Worm (Caenorhabditis elegans): ENCODE measurements around the gene mdmh-35.

DNA sequence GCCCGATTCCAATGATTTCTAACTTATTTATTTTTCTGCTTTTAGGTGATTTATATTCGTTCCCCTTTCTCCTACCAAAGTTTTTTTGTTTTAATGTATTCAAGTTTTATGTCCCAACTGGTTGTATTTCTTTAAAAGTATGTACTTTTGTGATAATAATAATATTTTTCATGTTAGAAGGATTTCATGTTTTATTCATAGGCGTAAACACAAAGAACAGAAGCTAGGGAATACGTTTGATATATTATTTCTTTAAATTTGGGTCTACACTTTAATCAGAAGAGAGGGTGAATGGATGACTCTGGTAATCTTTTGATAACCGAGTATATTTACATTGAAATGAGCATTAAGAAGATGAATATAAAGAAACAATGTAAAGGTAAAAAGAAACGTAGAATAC, 10.6 kb upstream of the mdmh-35 start:
- TF ChIP-seq sma-3 (GFP tag; optimal IDR thresholded peaks at IDR 0.05) (no peak), nhr-11 (tag; optimal IDR thresholded peaks at IDR 0.05) (no peak), ztf-11 (tag; optimal IDR thresholded peaks at IDR 0.05) (no peak), nhr-25 (tag; optimal IDR thresholded peaks at IDR 0.05) (peak; percentile 40), nhr-77 (tag; optimal IDR thresholded peaks at IDR 0.05) (no peak), blmp-1 (tag; optimal IDR thresholded peaks at IDR 0.05; ENCODE audit: insufficient read depth) (no peak), unc-39 (tag; optimal IDR thresholded peaks at IDR 0.05) (no peak), ama-1 (optimal IDR thresholded peaks at IDR 0.05) (no peak), zag-1 (tag; optimal IDR thresholded peaks at IDR 0.05) (no peak), alr-1 (tag; optimal IDR thresholded peaks at IDR 0.05) (no peak), nhr-12 (tag; optimal IDR thresholded peaks at IDR 0.05) (no peak), F13H6.1 (tag; optimal IDR thresholded peaks at IDR 0.05) (no peak), nhr-6 (tag; optimal IDR thresholded peaks at IDR 0.05) (no peak), nhr-10 (tag; optimal IDR thresholded peaks at IDR 0.05) (no peak)

All from whole organism, L2 larva.